Worm (Caenorhabditis elegans): Measurements from ENCODE around the gene Y45F3A.1.

Y45F3A.1 gene

ce11 chrIII:10512570-10512969 is 49.1 kb downstream of the Y45F3A.1 start:
- peak; percentile 60 for TF ChIP-seq ces-1 (GFP tag; optimal IDR thresholded peaks at IDR 0.05)
- TF ChIP-seq M03D4.4 (tag; optimal IDR thresholded peaks at IDR 0.05), result no peak
